Fruit fly (Drosophila melanogaster) whole organism: ENCODE results near the gene CG9515.

Experiments
- EcR ChIP-seq, 2 experiments: fragments of >200 bp; optimal IDR thresholded peaks; 2 replicates each; lab custom pipeline; 2017; ENCODE audit warnings: missing biosample characterization in 2 of 2, missing genetic modification characterization in 2 of 2, missing genetic modification reagents in 2 of 2
- usp ChIP-seq: fragments of >200 bp; optimal IDR thresholded peaks from 2 replicates; lab custom pipeline; 2017; ENCODE audit warnings: missing biosample characterization, missing genetic modification characterization, mixed read lengths

DNA sequence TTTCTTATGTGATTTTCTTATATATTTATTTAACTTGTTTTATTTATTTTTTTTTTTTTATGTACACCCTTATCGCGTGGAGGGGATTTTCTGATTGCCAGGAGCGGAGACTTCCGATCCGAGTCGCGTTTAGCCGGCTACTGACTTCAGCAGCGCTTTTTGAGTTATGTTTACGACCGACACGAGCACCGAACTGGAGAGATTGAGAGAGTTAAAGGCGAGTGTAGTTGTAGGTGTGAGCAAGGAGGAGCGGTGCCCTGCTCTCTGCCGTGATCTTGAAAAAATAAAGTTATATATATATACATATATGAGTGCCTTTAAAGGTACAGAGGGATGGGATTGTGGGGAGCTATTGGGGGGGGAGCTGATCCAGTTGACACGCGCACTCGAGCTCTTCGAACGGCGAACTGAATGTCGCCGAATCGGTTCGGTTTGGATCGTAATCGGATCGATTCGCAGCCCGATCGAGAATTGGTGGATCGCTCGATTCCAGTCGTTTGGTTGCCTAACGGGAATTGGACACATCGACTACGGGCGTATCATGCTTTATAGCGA is 46.1 kb upstream of the CG9515 start, which contains the start of gene rost:
- TF ChIP-seq EcR (GFP tag; optimal IDR thresholded peaks at IDR 0.05; lab: Kevin White, UChicago) (no peak), usp (GFP tag; lab: Kevin White, UChicago) (no peak)
